Worm (Caenorhabditis elegans): ENCODE results near the gene mboa-2.

DNA sequence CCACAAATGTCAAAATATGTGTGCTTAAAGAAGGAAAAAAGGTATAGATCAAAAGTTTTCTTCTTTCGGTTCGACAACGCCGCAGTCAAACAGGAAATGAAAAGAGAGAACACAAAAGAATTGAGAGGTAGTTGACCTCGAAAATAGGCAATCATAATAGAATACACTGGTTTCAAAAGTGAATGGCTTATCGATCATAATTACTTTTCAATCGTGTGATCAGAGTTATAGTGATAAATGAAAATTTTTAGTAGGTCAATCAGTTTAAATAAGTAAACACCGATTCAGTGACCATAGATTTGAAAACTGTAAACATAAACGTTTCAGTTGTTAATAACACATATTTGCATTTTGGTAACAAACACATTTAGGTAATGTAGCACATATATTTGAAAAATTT is 51.9 kb downstream of the mboa-2 start:
- TF ChIP-seq lin-15B (tag; optimal IDR thresholded peaks at IDR 0.05) (no peak), duxl-1 (tag; optimal IDR thresholded peaks at IDR 0.05; ENCODE audit: poor library complexity) (no peak), nhr-10 (tag; optimal IDR thresholded peaks at IDR 0.05) (no peak), zfp-2 (tag; optimal IDR thresholded peaks at IDR 0.05) (no peak), Y105C5A.15 (GFP tag; IDR thresholded peaks at IDR 0.05) (no peak), nhr-11 (tag; optimal IDR thresholded peaks at IDR 0.05) (no peak), ztf-11 (tag; optimal IDR thresholded peaks at IDR 0.05) (no peak), aly-2 (tag; optimal IDR thresholded peaks at IDR 0.05) (no peak), jun-1 (tag; optimal IDR thresholded peaks at IDR 0.05) (no peak), F44E2.7 (GFP tag; IDR thresholded peaks at IDR 0.05) (no peak), F10B5.3 (tag; optimal IDR thresholded peaks at IDR 0.05) (no peak), lir-3 (tag; optimal IDR thresholded peaks at IDR 0.05) (no peak)
